Worm (Caenorhabditis elegans) whole organism, L4 larva: ENCODE measurements around the gene cav-1.

Experiments
- ama-1 ChIP-seq: fragments of 150-350 bp; optimal IDR thresholded peaks from 2 replicates; lab custom pipeline; 2014; ENCODE audit warnings: inconsistent platforms, mixed read lengths
- dmd-8 ChIP-seq: fragments of 200-800 bp; sonication (Bioruptor generic); IDR thresholded peaks from 2 replicates; pipeline ENCODE4 v1.3.6; 2022; ENCODE audit warnings: missing genetic modification characterization, missing compliant biosample characterization
- egl-27 ChIP-seq: sonication (generic microtip); optimal IDR thresholded peaks from 3 replicates; lab custom pipeline; 2017; ENCODE audit warnings: missing biosample characterization, missing genetic modification reagents, missing genetic modification characterization
- nhr-28 ChIP-seq: fragments of 150-350 bp; optimal IDR thresholded peaks from 2 replicates; lab custom pipeline; 2014; ENCODE audit warnings: missing biosample characterization, missing genetic modification characterization
- nhr-6 ChIP-seq: fragments of 150-350 bp; optimal IDR thresholded peaks from 2 replicates; lab custom pipeline; 2014; ENCODE audit warnings: missing biosample characterization, missing genetic modification characterization
- unc-39 ChIP-seq: sonication (generic microtip); optimal IDR thresholded peaks from 2 replicates; lab custom pipeline; 2017; ENCODE audit warnings: missing biosample characterization, missing genetic modification characterization
- zag-1 ChIP-seq: fragments of 150-350 bp; optimal IDR thresholded peaks from 2 replicates; lab custom pipeline; 2014; ENCODE audit warnings: missing biosample characterization, missing genetic modification characterization
- zip-2 ChIP-seq: fragments of 150-350 bp; optimal IDR thresholded peaks from 2 replicates; lab custom pipeline; 2014; ENCODE audit warnings: missing biosample characterization, missing genetic modification characterization
- ztf-7 ChIP-seq: fragments of 150-350 bp; optimal IDR thresholded peaks from 2 replicates; lab custom pipeline; 2014; ENCODE audit warnings: missing biosample characterization, missing genetic modification characterization

- no peak for TF ChIP-seq ztf-7 (tag; lab: Kevin White, UChicago)
- TF ChIP-seq egl-27 (tag; lab: Kevin White, UChicago) = no peak
- TF ChIP-seq unc-39 (tag; lab: Kevin White, UChicago) = no peak
- TF ChIP-seq zip-2 (tag; lab: Kevin White, UChicago) = no peak
- no peak for TF ChIP-seq ama-1
- TF ChIP-seq nhr-28 (tag; lab: Kevin White, UChicago) = peak; percentile 50
- no peak for TF ChIP-seq dmd-8 (GFP tag; lab: Robert Waterston, UW)
- no peak for TF ChIP-seq zag-1
- no peak for TF ChIP-seq nhr-6 (tag; lab: Kevin White, UChicago)
These were observed 18.4 kb downstream of the cav-1 start for ce11 chrIV:9790708-9791107.
